Worm (Caenorhabditis elegans) whole organism, L3 larva: ENCODE data around the gene best-15.

ENCODE experiments used
- R02D3.7 ChIP-seq: fragments of 150-350 bp; optimal IDR thresholded peaks from 2 replicates; lab custom pipeline; 2014; ENCODE audit warnings: missing biosample characterization, missing genetic modification characterization
- ama-1 ChIP-seq: fragments of 150-350 bp; optimal IDR thresholded peaks from 2 replicates; lab custom pipeline; 2018
- ceh-9 ChIP-seq: sonication (generic microtip); optimal IDR thresholded peaks from 2 replicates; lab custom pipeline; 2018; ENCODE audit warnings: missing biosample characterization, missing genetic modification characterization
- daf-12 ChIP-seq: fragments of 150-350 bp; optimal IDR thresholded peaks from 2 replicates; lab custom pipeline; 2014; ENCODE audit warnings: missing biosample characterization, missing genetic modification reagents, missing genetic modification characterization
- egl-5 ChIP-seq: fragments of 150-350 bp; optimal IDR thresholded peaks from 2 replicates; lab custom pipeline; 2017; ENCODE audit warnings: missing biosample characterization, missing genetic modification reagents, missing genetic modification characterization, inconsistent platforms
- elt-1 ChIP-seq: fragments of 150-350 bp; optimal IDR thresholded peaks from 2 replicates; lab custom pipeline; 2014; ENCODE audit warnings: missing biosample characterization, missing genetic modification characterization
- elt-2 ChIP-seq: sonication (generic microtip); optimal IDR thresholded peaks from 2 replicates; lab custom pipeline; 2016; ENCODE audit warnings: missing genetic modification reagents, mild to moderate bottlenecking, missing genetic modification characterization, missing compliant biosample characterization
- elt-3 ChIP-seq, 3 experiments: fragments of 150-350 bp in 1 of 3; sonication (generic microtip) in 2 of 3; optimal IDR thresholded peaks; 2 replicates in 2 of 3; 4 replicates in 1 of 3; lab custom pipeline; 2014 to 2017; ENCODE audit warnings: missing biosample characterization in 3 of 3, missing genetic modification characterization in 3 of 3
- fkh-10 ChIP-seq: sonication (generic microtip); optimal IDR thresholded peaks from 2 replicates; lab custom pipeline; 2017; ENCODE audit warnings: missing biosample characterization, missing genetic modification reagents, missing genetic modification characterization
- hmg-11 ChIP-seq: sonication (generic microtip); optimal IDR thresholded peaks from 2 replicates; lab custom pipeline; 2016; ENCODE audit warnings: missing genetic modification characterization, missing compliant biosample characterization
- jun-1 ChIP-seq: fragments of 150-350 bp; optimal IDR thresholded peaks from 2 replicates; lab custom pipeline; 2014; ENCODE audit warnings: missing biosample characterization, missing genetic modification reagents, missing genetic modification characterization
- lin-15B ChIP-seq: fragments of 150-350 bp; optimal IDR thresholded peaks from 2 replicates; lab custom pipeline; 2014; ENCODE audit warnings: missing biosample characterization, missing genetic modification characterization
- lin-39 ChIP-seq: fragments of 150-350 bp; optimal IDR thresholded peaks from 2 replicates; lab custom pipeline; 2018; ENCODE audit warnings: missing biosample characterization, missing genetic modification reagents, missing genetic modification characterization
- lsy-12 ChIP-seq: sonication (generic microtip); optimal IDR thresholded peaks from 2 replicates; lab custom pipeline; 2016; ENCODE audit warnings: mild to moderate bottlenecking, missing genetic modification characterization, missing compliant biosample characterization
- mml-1 ChIP-seq: fragments of 150-350 bp; sonication (generic microtip); optimal IDR thresholded peaks from 3 replicates; lab custom pipeline; 2014; ENCODE audit warnings: missing biosample characterization, missing genetic modification characterization
- nfya-1 ChIP-seq: sonication (generic microtip); optimal IDR thresholded peaks from 2 replicates; lab custom pipeline; 2017; ENCODE audit warnings: missing genetic modification characterization, mild to moderate bottlenecking, missing compliant biosample characterization, antibody characterized with exemption, moderate library complexity; ENCODE audit not compliant: insufficient read depth
- nhr-11 ChIP-seq: fragments of 150-350 bp; optimal IDR thresholded peaks from 2 replicates; lab custom pipeline; 2014; ENCODE audit warnings: missing biosample characterization, missing genetic modification characterization
- nhr-23 ChIP-seq: fragments of 150-350 bp; optimal IDR thresholded peaks from 2 replicates; lab custom pipeline; 2014; ENCODE audit warnings: missing biosample characterization, missing genetic modification reagents, missing genetic modification characterization
- nhr-237 ChIP-seq: fragments of 150-350 bp; optimal IDR thresholded peaks from 2 replicates; lab custom pipeline; 2014; ENCODE audit warnings: missing biosample characterization, missing genetic modification characterization
- nhr-28 ChIP-seq: fragments of 150-350 bp; optimal IDR thresholded peaks from 2 replicates; lab custom pipeline; 2014; ENCODE audit warnings: missing biosample characterization, missing genetic modification characterization
- nhr-67 ChIP-seq: fragments of 150-350 bp; optimal IDR thresholded peaks from 2 replicates; lab custom pipeline; 2014; ENCODE audit warnings: missing biosample characterization, missing genetic modification characterization
- pha-4 ChIP-seq: fragments of 150-350 bp; optimal IDR thresholded peaks from 2 replicates; lab custom pipeline; 2014; ENCODE audit warnings: missing biosample characterization, missing genetic modification reagents, missing genetic modification characterization
- pqm-1 ChIP-seq: fragments of 150-350 bp; optimal IDR thresholded peaks from 2 replicates; lab custom pipeline; 2017; ENCODE audit warnings: missing biosample characterization, missing genetic modification characterization, inconsistent platforms
- sea-2 ChIP-seq: fragments of 150-350 bp; sonication (generic microtip); optimal IDR thresholded peaks from 4 replicates; lab custom pipeline; 2014; ENCODE audit warnings: missing biosample characterization, missing genetic modification reagents, missing genetic modification characterization
- skn-1 ChIP-seq: fragments of 150-350 bp; optimal IDR thresholded peaks from 2 replicates; lab custom pipeline; 2014; ENCODE audit warnings: missing biosample characterization, missing genetic modification characterization
- snpc-4 ChIP-seq: fragments of 150-350 bp; optimal IDR thresholded peaks from 2 replicates; lab custom pipeline; 2014; ENCODE audit warnings: missing biosample characterization, missing genetic modification characterization
- tbx-2 ChIP-seq: sonication (generic microtip); optimal IDR thresholded peaks from 2 replicates; lab custom pipeline; 2016; ENCODE audit warnings: mild to moderate bottlenecking, missing genetic modification characterization, missing compliant biosample characterization
- unc-39 ChIP-seq: sonication (generic microtip); optimal IDR thresholded peaks from 4 replicates; lab custom pipeline; 2017; ENCODE audit warnings: missing biosample characterization, missing genetic modification characterization
- ztf-4 ChIP-seq: fragments of 150-350 bp; optimal IDR thresholded peaks from 2 replicates; lab custom pipeline; 2014; ENCODE audit warnings: missing biosample characterization, missing genetic modification characterization

best-15 gene

DNA sequence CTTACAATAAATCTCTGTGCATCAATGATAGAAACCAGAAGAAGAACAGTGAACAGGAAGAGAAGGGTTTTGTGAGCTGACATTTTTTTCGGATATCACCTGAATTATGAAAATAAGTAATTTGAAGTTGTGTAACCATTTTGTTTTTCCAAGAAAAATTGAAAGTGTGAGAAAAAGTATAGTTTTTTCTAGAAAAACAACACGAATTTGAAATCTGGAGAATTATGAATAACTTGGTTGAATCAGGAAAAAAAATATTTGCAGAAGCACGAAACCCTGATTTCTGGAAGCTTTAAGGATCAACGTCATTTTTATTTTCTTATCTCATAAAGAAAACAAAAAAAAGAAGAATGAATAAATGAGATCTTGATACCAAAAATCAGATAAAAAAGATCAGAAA lies 42.5 kb upstream of the best-15 start, which contains the start of gene F13E9.12:
Gene F13E9.12, minus strand, starts transcription at position 101 of the 400 bp plus-strand sequence.
- TF ChIP-seq elt-2 (tag; lab: Kevin White, UChicago) (no peak), unc-39 (tag; lab: Kevin White, UChicago) (no peak), daf-12 (no peak), elt-1 (peak; percentile 35)

DNA sequence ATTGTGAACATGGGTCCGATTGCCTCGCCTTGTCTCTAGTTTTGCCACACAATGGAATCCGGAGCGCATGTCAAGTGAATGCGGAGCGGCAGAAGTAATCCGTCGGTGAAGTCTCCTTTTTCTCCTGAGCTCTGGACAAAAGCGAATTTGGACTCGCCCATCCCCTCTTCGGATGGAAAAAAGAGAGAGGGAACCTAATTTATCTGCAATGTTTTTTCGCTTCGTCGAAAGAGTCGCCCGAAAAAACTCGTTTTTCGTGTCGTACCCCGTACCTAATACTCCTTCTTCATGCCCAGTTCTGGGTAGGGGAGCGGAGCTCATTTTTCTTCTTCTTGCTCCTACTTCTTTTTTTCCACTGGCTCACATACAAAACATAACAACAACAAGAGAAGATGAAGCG lies 38.1 kb upstream of the best-15 start:
- TF ChIP-seq elt-3 (tag; optimal IDR thresholded peaks at IDR 0.05; lab: Kevin White, UChicago) (no peak), egl-5 (tag; lab: Kevin White, UChicago) (no peak), nhr-67 (no peak), tbx-2 (tag; lab: Kevin White, UChicago) (no peak), ama-1 (lab: Kevin White, UChicago) (no peak), lin-15B (no peak), hmg-11 (tag; lab: Kevin White, UChicago) (no peak), nhr-23 (tag; lab: Kevin White, UChicago) (no peak), jun-1 (tag; lab: Kevin White, UChicago) (no peak)

ce11 chrIV:10869642-10870041 lies 37.6 kb upstream of the best-15 start:
- TF ChIP-seq lsy-12 (tag; lab: Kevin White, UChicago) (no peak), R02D3.7 (tag; lab: Kevin White, UChicago) (no peak), nhr-11 (tag; lab: Kevin White, UChicago) (no peak), ztf-4 (tag; lab: Kevin White, UChicago) (no peak), tbx-2 (tag; lab: Kevin White, UChicago) (no peak), ceh-9 (no peak), snpc-4 (tag; lab: Kevin White, UChicago) (no peak), elt-3 (tag; optimal IDR thresholded peaks at IDR 0.05; lab: Kevin White, UChicago) (no peak), mml-1 (tag; lab: Kevin White, UChicago) (no peak), pqm-1 (tag; lab: Kevin White, UChicago) (no peak), fkh-10 (GFP tag; lab: Kevin White, UChicago) (no peak), daf-12 (no peak), pha-4 (tag; lab: Kevin White, UChicago) (no peak), hmg-11 (tag; lab: Kevin White, UChicago) (no peak)

DNA sequence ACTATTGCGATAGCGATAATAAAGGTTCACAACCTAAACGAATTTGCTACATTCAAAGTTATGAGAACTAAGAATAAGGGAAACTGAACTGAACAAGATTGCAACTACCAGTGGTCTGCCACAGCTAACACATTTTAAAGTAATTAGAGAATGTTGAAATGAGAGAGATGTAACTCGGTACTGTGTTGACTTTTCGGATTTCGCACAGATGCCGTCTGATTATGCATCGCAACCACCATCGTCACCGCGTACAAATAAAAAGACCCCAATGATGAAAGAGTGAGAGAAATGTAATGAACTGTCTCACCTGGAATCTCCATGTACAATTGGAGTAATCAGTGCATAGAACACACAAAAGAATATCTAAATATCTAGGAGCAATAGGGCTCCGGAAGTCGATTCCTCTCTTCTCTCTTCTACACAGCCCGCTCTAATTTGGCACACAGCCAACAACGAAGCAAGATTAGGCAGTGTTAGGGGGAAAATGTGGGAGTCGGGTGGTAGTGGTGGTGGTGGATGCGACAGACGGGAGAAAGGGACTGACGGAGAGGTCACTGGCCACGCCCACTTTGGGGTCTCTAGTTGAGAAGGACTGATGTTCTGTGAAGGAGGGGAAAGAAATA lies 36.7 kb upstream of the best-15 start, which contains the start of gene F13E9.11:
Gene F13E9.11, minus strand, starts transcription at position 507 of the 623 bp plus-strand sequence.
- TF ChIP-seq hmg-11 (tag; lab: Kevin White, UChicago), result peak; percentile 8
- peak; percentile 35 for TF ChIP-seq nfya-1 (tag; lab: Kevin White, UChicago)
- TF ChIP-seq nhr-67, result no peak

DNA sequence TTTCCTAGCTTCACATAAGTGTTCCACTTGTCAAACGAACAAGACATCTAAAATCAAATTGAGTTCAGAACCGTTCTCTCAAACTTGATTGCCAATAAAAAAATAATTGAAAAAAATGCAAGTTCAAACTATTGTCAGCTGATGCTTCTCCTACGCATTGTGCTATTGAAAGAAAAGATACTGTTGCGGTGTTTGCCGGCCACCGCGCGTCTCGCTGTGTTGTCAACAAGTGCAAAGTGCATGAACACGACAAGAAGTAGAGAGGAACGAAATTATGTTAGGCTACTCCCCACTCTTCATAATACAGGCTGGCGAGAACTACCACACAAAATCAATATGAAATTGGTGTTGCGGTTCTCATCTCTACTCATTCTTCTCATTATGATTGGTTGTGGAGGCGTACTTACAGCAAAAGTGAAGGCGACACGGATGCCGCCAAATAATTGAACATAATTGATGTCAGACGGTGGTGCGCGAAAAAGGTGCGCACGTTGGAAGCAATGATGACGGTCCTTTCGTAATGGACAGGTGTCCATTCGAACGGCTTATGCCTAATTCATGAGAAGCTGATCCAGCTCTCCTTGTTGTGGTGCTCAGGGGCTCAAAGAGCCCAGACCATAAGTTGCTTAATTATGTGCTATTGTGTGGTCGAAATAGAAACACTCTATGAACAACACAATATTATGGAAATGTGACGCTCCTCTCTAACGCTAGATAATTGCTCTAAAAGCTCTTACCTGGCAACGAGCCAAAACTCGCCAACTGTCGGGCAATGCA lies 35.5 kb upstream of the best-15 start:
- TF ChIP-seq nhr-237 (no peak), nhr-23 (tag; lab: Kevin White, UChicago) (no peak), pha-4 (tag; lab: Kevin White, UChicago) (peak; percentile 68)

ce11 chrIV:10864031-10864430 lies 32.0 kb upstream of the best-15 start, which contains the start of gene nish-1:
nish-1 (plus strand) TSS chrIV:10864331.
- no peak for TF ChIP-seq pqm-1 (tag; lab: Kevin White, UChicago)
- TF ChIP-seq skn-1 (tag; lab: Kevin White, UChicago), result no peak
- no peak for TF ChIP-seq lin-39
- no peak for TF ChIP-seq fkh-10 (GFP tag; lab: Kevin White, UChicago)
- no peak for TF ChIP-seq nhr-28 (tag; lab: Kevin White, UChicago)
- TF ChIP-seq sea-2 (GFP tag; lab: Kevin White, UChicago), result no peak
- no peak for TF ChIP-seq elt-2 (tag; lab: Kevin White, UChicago)
- no peak for TF ChIP-seq ztf-4 (tag; lab: Kevin White, UChicago)
- TF ChIP-seq lin-15B, result no peak
- TF ChIP-seq mml-1 (tag; lab: Kevin White, UChicago), result no peak
- no peak for TF ChIP-seq unc-39 (tag; lab: Kevin White, UChicago)
- no peak for TF ChIP-seq nfya-1 (tag; lab: Kevin White, UChicago)
